Worm (Caenorhabditis elegans) whole organism, early embryonic: Measurements from ENCODE around the gene sel-8.

ENCODE experiments used
- ama-1 ChIP-seq: fragments of 150-350 bp; optimal IDR thresholded peaks from 2 replicates; lab custom pipeline; 2014
- hmbx-1 ChIP-seq: sonication (generic microtip); optimal IDR thresholded peaks from 2 replicates; lab custom pipeline; 2016; ENCODE audit warnings: mild to moderate bottlenecking, missing genetic modification characterization, missing compliant biosample characterization

DNA sequence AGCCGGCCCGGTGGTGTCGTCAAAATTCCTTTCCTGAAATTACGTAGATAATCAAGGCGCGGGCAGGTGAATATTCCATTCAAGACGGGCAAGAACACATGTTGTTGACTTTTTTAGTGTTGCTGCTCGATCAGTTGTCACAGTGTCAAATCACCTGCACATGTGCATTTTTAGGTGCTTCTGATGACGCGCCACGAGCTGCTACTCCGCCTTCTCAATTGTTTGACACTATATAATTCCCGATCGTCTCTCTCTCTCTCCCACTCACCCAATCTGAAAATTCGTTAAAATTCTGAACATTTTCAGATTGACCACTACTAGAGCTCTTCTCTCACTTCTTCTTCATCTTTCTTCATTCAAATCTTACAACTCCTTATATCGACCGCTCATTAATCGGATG lies 53.7 kb downstream of the sel-8 start, which contains the start of gene nhr-6:
- TF ChIP-seq hmbx-1 (no peak), ama-1 (lab: Kevin White, UChicago) (no peak)
